Worm (Caenorhabditis elegans) whole organism, midembryonic: ENCODE data around the gene nlp-28.

ENCODE experiments used
- T22C8.4 ChIP-seq: fragments of 200-800 bp; sonication (Bioruptor generic); IDR thresholded peaks from 2 replicates; pipeline ENCODE4 v1.3.6; 2022; ENCODE audit warnings: missing genetic modification characterization, missing compliant biosample characterization
- flt-1 ChIP-seq: fragments of 200-800 bp; sonication (Bioruptor generic); IDR thresholded peaks from 2 replicates; pipeline ENCODE4 v1.3.6; 2022; ENCODE audit warnings: missing genetic modification characterization, missing compliant biosample characterization
- ref-1 ChIP-seq: fragments of 200-800 bp; sonication (Bioruptor generic); conservative IDR thresholded peaks from 2 replicates; pipeline ENCODE4 v1.3.6; 2022; ENCODE audit warnings: missing genetic modification reagents, missing genetic modification characterization, missing compliant biosample characterization
- tab-1 ChIP-seq: fragments of 200-800 bp; sonication (Bioruptor generic); IDR thresholded peaks from 2 replicates; pipeline ENCODE4 v1.3.6; 2022; ENCODE audit warnings: missing genetic modification characterization, missing compliant biosample characterization
- ztf-23 ChIP-seq: fragments of 200-800 bp; sonication (Bioruptor generic); IDR thresholded peaks from 2 replicates; pipeline ENCODE4 v1.3.6; 2022; ENCODE audit warnings: missing genetic modification reagents, missing genetic modification characterization, missing compliant biosample characterization
- ztf-29 ChIP-seq: fragments of 200-800 bp; sonication (Bioruptor generic); IDR thresholded peaks from 2 replicates; pipeline ENCODE4 v1.3.6; 2022; ENCODE audit warnings: missing genetic modification reagents, missing genetic modification characterization, missing compliant biosample characterization

ce11 chrV:3953739-3954138 lies 34.0 kb upstream of the nlp-28 start, which contains the start of gene str-247:
- no peak for TF ChIP-seq tab-1 (GFP tag; lab: Robert Waterston, UW)
- no peak for TF ChIP-seq ref-1 (GFP tag; lab: Robert Waterston, UW)
- no peak for TF ChIP-seq ztf-23 (GFP tag; lab: Robert Waterston, UW)
- TF ChIP-seq ztf-29 (GFP tag; lab: Robert Waterston, UW) = no peak
- TF ChIP-seq flt-1 (GFP tag; lab: Robert Waterston, UW) = no peak
- no peak for TF ChIP-seq T22C8.4
